Worm (Caenorhabditis elegans) whole organism, L1 larva: ENCODE data around the gene C16A3.6.

Experiments used
- C04F5.9 ChIP-seq: sonication (generic microtip); optimal IDR thresholded peaks from 2 replicates; lab custom pipeline; 2016; ENCODE audit warnings: missing genetic modification characterization, missing compliant biosample characterization
- C16A3.4 ChIP-seq: fragments of 150-350 bp; optimal IDR thresholded peaks from 2 replicates; lab custom pipeline; 2014; ENCODE audit warnings: missing biosample characterization, missing genetic modification characterization
- C34B4.2 ChIP-seq: sonication (generic microtip); optimal IDR thresholded peaks from 2 replicates; lab custom pipeline; 2017; ENCODE audit warnings: mild to moderate bottlenecking, missing genetic modification characterization, missing compliant biosample characterization
- aha-1 ChIP-seq: fragments of 150-350 bp; optimal IDR thresholded peaks from 2 replicates; lab custom pipeline; 2014; ENCODE audit warnings: missing biosample characterization, missing genetic modification characterization
- alr-1 ChIP-seq: fragments of 200-800 bp; sonication (Bioruptor generic); optimal IDR thresholded peaks from 2 replicates; lab custom pipeline; 2018; ENCODE audit warnings: borderline replicate concordance, mild to moderate bottlenecking, missing genetic modification characterization, missing compliant biosample characterization
- aly-2 ChIP-seq: fragments of 150-350 bp; optimal IDR thresholded peaks from 2 replicates; lab custom pipeline; 2014; ENCODE audit warnings: missing biosample characterization, missing genetic modification characterization
- ama-1 ChIP-seq: fragments of 150-350 bp; optimal IDR thresholded peaks from 2 replicates; lab custom pipeline; 2014
- blmp-1 ChIP-seq: fragments of 150-350 bp; optimal IDR thresholded peaks from 2 replicates; lab custom pipeline; 2014; ENCODE audit warnings: missing biosample characterization, missing genetic modification characterization
- ceh-82 ChIP-seq, 3 experiments: fragments of 150-350 bp in 1 of 3; sonication (generic microtip) in 2 of 3; optimal IDR thresholded peaks; 2 replicates each; lab custom pipeline; 2014 to 2017; ENCODE audit warnings: missing biosample characterization in 3 of 3, missing genetic modification characterization in 3 of 3
- ceh-88 ChIP-seq: fragments of 200-800 bp; sonication (Bioruptor generic); IDR thresholded peaks from 2 replicates; pipeline ENCODE4 v1.3.6; 2022; ENCODE audit warnings: missing genetic modification characterization, missing compliant biosample characterization
- ceh-90 ChIP-seq: sonication (generic microtip); optimal IDR thresholded peaks from 2 replicates; lab custom pipeline; 2016; ENCODE audit warnings: missing genetic modification characterization, missing compliant biosample characterization
- dpl-1 ChIP-seq, 3 experiments: fragments of 150-350 bp in 2 of 3; sonication (generic microtip) in 1 of 3; optimal IDR thresholded peaks; 2 replicates each; lab custom pipeline; 2014 to 2017; ENCODE audit warnings: missing biosample characterization in 3 of 3, missing genetic modification characterization in 3 of 3, missing genetic modification reagents in 3 of 3
- egl-27 ChIP-seq, 2 experiments: fragments of 150-350 bp in 1 of 2; sonication (generic microtip); optimal IDR thresholded peaks; 3 replicates each; lab custom pipeline; 2017 to 2018; ENCODE audit warnings: missing biosample characterization in 2 of 2, missing genetic modification characterization in 2 of 2, missing genetic modification reagents in 2 of 2
- elt-2 ChIP-seq: sonication (generic microtip); optimal IDR thresholded peaks from 2 replicates; lab custom pipeline; 2016; ENCODE audit warnings: missing genetic modification characterization, mild to moderate bottlenecking, inconsistent platforms, missing compliant biosample characterization, missing genetic modification reagents
- elt-3 ChIP-seq, 6 experiments: fragments of 150-350 bp in 1 of 6; sonication (generic microtip); optimal IDR thresholded peaks; 2 replicates each; lab custom pipeline; 2017 to 2018; ENCODE audit warnings: missing biosample characterization in 6 of 6, missing genetic modification characterization in 6 of 6, inconsistent platforms in 1 of 6
- ets-5 ChIP-seq: fragments of 200-800 bp; sonication (Bioruptor generic); IDR thresholded peaks from 2 replicates; pipeline ENCODE4 v1.3.6; 2022; ENCODE audit warnings: missing genetic modification characterization, missing compliant biosample characterization
- fkh-4 ChIP-seq: sonication (generic microtip); optimal IDR thresholded peaks from 2 replicates; lab custom pipeline; 2016; ENCODE audit warnings: missing compliant biosample characterization, missing genetic modification characterization, borderline replicate concordance
- fkh-8 ChIP-seq: sonication (generic microtip); optimal IDR thresholded peaks from 2 replicates; lab custom pipeline; 2016; ENCODE audit warnings: mild to moderate bottlenecking, missing genetic modification characterization, missing compliant biosample characterization
- grh-1 ChIP-seq: fragments of 200-800 bp; sonication (Bioruptor generic); IDR thresholded peaks from 2 replicates; pipeline ENCODE4 v1.3.6; 2022; ENCODE audit warnings: missing genetic modification reagents, missing genetic modification characterization, missing compliant biosample characterization
- hpl-2 ChIP-seq: fragments of 150-350 bp; optimal IDR thresholded peaks from 2 replicates; lab custom pipeline; 2014; ENCODE audit warnings: missing biosample characterization, missing genetic modification reagents, missing genetic modification characterization
- irx-1 ChIP-seq: sonication (generic microtip); optimal IDR thresholded peaks from 2 replicates; lab custom pipeline; 2016; ENCODE audit warnings: missing genetic modification characterization, missing compliant biosample characterization
- lin-13 ChIP-seq: fragments of 150-350 bp; optimal IDR thresholded peaks from 2 replicates; lab custom pipeline; 2014; ENCODE audit warnings: missing biosample characterization, missing genetic modification reagents, missing genetic modification characterization
- lin-14 ChIP-seq: fragments of 200-800 bp; sonication (Bioruptor generic); optimal IDR thresholded peaks from 2 replicates; lab custom pipeline; 2018; ENCODE audit warnings: mild to moderate bottlenecking, missing genetic modification characterization, moderate library complexity, missing compliant biosample characterization
- lin-35 ChIP-seq, 2 experiments: fragments of 150-350 bp; optimal IDR thresholded peaks; 2 replicates each; lab custom pipeline; 2014; ENCODE audit warnings: missing biosample characterization in 2 of 2, missing genetic modification characterization in 2 of 2, missing genetic modification reagents in 2 of 2
- lin-39 ChIP-seq: fragments of 150-350 bp; optimal IDR thresholded peaks from 2 replicates; lab custom pipeline; 2014; ENCODE audit warnings: missing biosample characterization, missing genetic modification reagents, missing genetic modification characterization
- lir-3 ChIP-seq: sonication (generic microtip); optimal IDR thresholded peaks from 2 replicates; lab custom pipeline; 2016; ENCODE audit warnings: mild to moderate bottlenecking, missing genetic modification characterization, moderate library complexity, missing compliant biosample characterization; ENCODE audit not compliant: poor library complexity
- lsy-2 ChIP-seq, 2 experiments: fragments of 150-350 bp; optimal IDR thresholded peaks; 2 replicates each; lab custom pipeline; 2014; ENCODE audit warnings: missing biosample characterization in 2 of 2, missing genetic modification characterization in 2 of 2
- mab-9 ChIP-seq: fragments of 200-800 bp; sonication (Bioruptor generic); IDR thresholded peaks from 2 replicates; pipeline ENCODE4 v1.3.6; 2022; ENCODE audit warnings: missing genetic modification reagents, missing genetic modification characterization, missing compliant biosample characterization
- nhr-20 ChIP-seq: sonication (generic microtip); optimal IDR thresholded peaks from 2 replicates; lab custom pipeline; 2016; ENCODE audit warnings: mild to moderate bottlenecking, missing genetic modification characterization, missing compliant biosample characterization
- nhr-237 ChIP-seq: fragments of 150-350 bp; optimal IDR thresholded peaks from 2 replicates; lab custom pipeline; 2014; ENCODE audit warnings: missing biosample characterization, missing genetic modification characterization
- nhr-47 ChIP-seq: sonication (generic microtip); optimal IDR thresholded peaks from 2 replicates; lab custom pipeline; 2016; ENCODE audit warnings: mild to moderate bottlenecking, missing genetic modification characterization, moderate library complexity, missing compliant biosample characterization
- nhr-71 ChIP-seq: sonication (generic microtip); optimal IDR thresholded peaks from 2 replicates; lab custom pipeline; 2016; ENCODE audit warnings: mild to moderate bottlenecking, missing genetic modification characterization, moderate library complexity, missing compliant biosample characterization
- nhr-76 ChIP-seq: sonication (generic microtip); optimal IDR thresholded peaks from 2 replicates; lab custom pipeline; 2017; ENCODE audit warnings: missing biosample characterization, missing genetic modification characterization
- nhr-85 ChIP-seq: sonication (generic microtip); peaks from one replicate; lab custom pipeline; 2016; ENCODE audit warnings: missing genetic modification characterization, inconsistent platforms, missing compliant biosample characterization
- nhr-90 ChIP-seq: sonication (generic microtip); optimal IDR thresholded peaks from 2 replicates; lab custom pipeline; 2016; ENCODE audit warnings: mild to moderate bottlenecking, missing genetic modification characterization, missing compliant biosample characterization; ENCODE audit not compliant: poor library complexity
- pax-3 ChIP-seq: fragments of 200-800 bp; sonication (Bioruptor generic); optimal IDR thresholded peaks from 2 replicates; lab custom pipeline; 2018; ENCODE audit warnings: mild to moderate bottlenecking, missing genetic modification characterization, moderate library complexity, missing compliant biosample characterization
- rnt-1 ChIP-seq: sonication (generic microtip); optimal IDR thresholded peaks from 2 replicates; lab custom pipeline; 2016; ENCODE audit warnings: mild to moderate bottlenecking, missing genetic modification characterization, moderate library complexity, missing compliant biosample characterization
- skn-1 ChIP-seq: fragments of 150-350 bp; optimal IDR thresholded peaks from 2 replicates; lab custom pipeline; 2014; ENCODE audit warnings: missing biosample characterization, missing genetic modification characterization
- snpc-4 ChIP-seq: fragments of 150-350 bp; optimal IDR thresholded peaks from 2 replicates; lab custom pipeline; 2014; ENCODE audit warnings: missing biosample characterization, missing genetic modification characterization
- snu-23 ChIP-seq: sonication (generic microtip); optimal IDR thresholded peaks from 2 replicates; lab custom pipeline; 2016; ENCODE audit warnings: missing genetic modification characterization, missing compliant biosample characterization
- sox-4 ChIP-seq: sonication (generic microtip); optimal IDR thresholded peaks from 2 replicates; lab custom pipeline; 2016; ENCODE audit warnings: missing genetic modification characterization, missing compliant biosample characterization
- sptf-1 ChIP-seq: fragments of 150-350 bp; optimal IDR thresholded peaks from 2 replicates; lab custom pipeline; 2014; ENCODE audit warnings: missing biosample characterization, missing genetic modification characterization
- sup-37 ChIP-seq: fragments of 200-800 bp; sonication (Bioruptor generic); optimal IDR thresholded peaks from 2 replicates; lab custom pipeline; 2018; ENCODE audit warnings: mild to moderate bottlenecking, missing genetic modification characterization, missing compliant biosample characterization
- swsn-7 ChIP-seq: sonication (generic microtip); optimal IDR thresholded peaks from 2 replicates; lab custom pipeline; 2016; ENCODE audit warnings: missing genetic modification characterization, missing compliant biosample characterization
- tlp-1 ChIP-seq: fragments of 150-350 bp; optimal IDR thresholded peaks from 2 replicates; lab custom pipeline; 2014; ENCODE audit warnings: missing biosample characterization, missing genetic modification characterization
- unc-130 ChIP-seq: fragments of 150-350 bp; optimal IDR thresholded peaks from 2 replicates; lab custom pipeline; 2017; ENCODE audit warnings: missing biosample characterization, missing genetic modification characterization, inconsistent platforms
- xbp-1 ChIP-seq: sonication (generic microtip); optimal IDR thresholded peaks from 2 replicates; lab custom pipeline; 2016; ENCODE audit warnings: missing genetic modification characterization, missing compliant biosample characterization
- zag-1 ChIP-seq: fragments of 150-350 bp; optimal IDR thresholded peaks from 2 replicates; lab custom pipeline; 2014; ENCODE audit warnings: missing biosample characterization, missing genetic modification characterization
- zip-4 ChIP-seq: fragments of 200-800 bp; sonication (Bioruptor generic); optimal IDR thresholded peaks from 2 replicates; lab custom pipeline; 2018; ENCODE audit warnings: mild to moderate bottlenecking, missing genetic modification characterization, moderate library complexity, missing compliant biosample characterization
- ztf-4 ChIP-seq: fragments of 150-350 bp; optimal IDR thresholded peaks from 2 replicates; lab custom pipeline; 2014; ENCODE audit warnings: missing biosample characterization, missing genetic modification characterization

Gene C16A3.6

ce11 chrIII:6360114-6360513, 18.9 kb upstream of the C16A3.6 start (continued):
- TF ChIP-seq nhr-47 (tag; lab: Kevin White, UChicago) (peak; percentile 55), sup-37 (GFP tag; lab: Kevin White, UChicago) (no peak), ceh-90 (tag; lab: Kevin White, UChicago) (no peak), dpl-1 (GFP tag; optimal IDR thresholded peaks at IDR 0.05; lab: Kevin White, UChicago) (peak in 1 of 3 experiments; percentile 28), blmp-1 (tag; lab: Kevin White, UChicago) (peak; percentile 61), snpc-4 (tag; lab: Kevin White, UChicago) (no peak), ztf-4 (tag; lab: Kevin White, UChicago) (no peak), ama-1 (lab: Kevin White, UChicago) (no peak), lin-13 (peak; percentile 50), nhr-76 (no peak), lir-3 (tag; lab: Kevin White, UChicago) (peak; percentile 26), C04F5.9 (tag; lab: Kevin White, UChicago) (no peak), nhr-20 (tag; lab: Kevin White, UChicago) (peak; percentile 80), egl-27 (tag; optimal IDR thresholded peaks at IDR 0.05; lab: Kevin White, UChicago) (peak in 1 of 2 experiments; percentile 1), snu-23 (GFP tag; lab: Kevin White, UChicago) (peak; percentile 74), ceh-82 (tag; optimal IDR thresholded peaks at IDR 0.05; lab: Kevin White, UChicago) (no peak), nhr-237 (tag; lab: Kevin White, UChicago) (no peak), aha-1 (tag; lab: Kevin White, UChicago) (no peak), C34B4.2 (no peak), xbp-1 (tag; lab: Kevin White, UChicago) (no peak), grh-1 (GFP tag; lab: Robert Waterston, UW) (peak; percentile 54; the same call in 1 of the 2 replicates), swsn-7 (tag; lab: Kevin White, UChicago) (peak; percentile 2), zag-1 (tag; lab: Kevin White, UChicago) (no peak), elt-3 (tag; optimal IDR thresholded peaks at IDR 0.05; lab: Kevin White, UChicago) (peak in 1 of 6 experiments; percentile 3)

DNA sequence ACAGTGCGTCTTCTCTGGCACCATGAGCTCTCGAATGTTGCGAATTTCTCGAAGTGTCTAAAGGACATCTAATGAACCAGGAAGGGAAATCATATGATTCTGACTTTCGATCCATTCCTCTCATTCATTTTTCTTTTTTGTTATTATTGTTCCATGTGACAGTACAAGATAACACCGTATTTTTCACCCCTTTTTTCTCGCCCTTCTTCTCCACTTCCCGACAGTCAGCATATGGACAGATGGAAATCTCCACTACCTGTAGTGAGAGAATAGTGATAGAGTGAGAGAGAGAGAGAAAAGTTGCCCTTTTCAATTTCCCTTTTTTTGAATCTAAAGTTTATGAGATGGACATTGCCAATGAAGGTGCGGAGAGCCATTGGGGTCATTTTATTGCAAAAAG, 18.2 kb upstream of the C16A3.6 start:
- no peak for TF ChIP-seq elt-2
- TF ChIP-seq ceh-88 (GFP tag; lab: Robert Waterston, UW): no peak
- no peak for TF ChIP-seq snpc-4 (tag; lab: Kevin White, UChicago)
- no peak for TF ChIP-seq fkh-8
- TF ChIP-seq C16A3.4 (tag; lab: Kevin White, UChicago): no peak
- no peak for TF ChIP-seq tlp-1 (tag; lab: Kevin White, UChicago)
- no peak for TF ChIP-seq ama-1 (lab: Kevin White, UChicago)
- no peak for TF ChIP-seq ztf-4 (tag; lab: Kevin White, UChicago)
- TF ChIP-seq pax-3 (tag; lab: Kevin White, UChicago): no peak
- TF ChIP-seq rnt-1 (tag; lab: Kevin White, UChicago): peak; percentile 29
- peak; percentile 18 to 33 for TF ChIP-seq lsy-2 (tag; optimal IDR thresholded peaks at IDR 0.05; lab: Kevin White, UChicago)
- TF ChIP-seq alr-1 (tag; lab: Kevin White, UChicago): no peak
- TF ChIP-seq hpl-2 (GFP tag; lab: Kevin White, UChicago): no peak
- TF ChIP-seq nhr-90: peak; percentile 2
- TF ChIP-seq nhr-47 (tag; lab: Kevin White, UChicago): no peak
- peak; percentile 51 for TF ChIP-seq snu-23 (GFP tag; lab: Kevin White, UChicago)
- no peak for TF ChIP-seq zip-4 (GFP tag; lab: Kevin White, UChicago)
- TF ChIP-seq sox-4 (tag; lab: Kevin White, UChicago): no peak
- TF ChIP-seq lin-35 (GFP tag; optimal IDR thresholded peaks at IDR 0.05; lab: Kevin White, UChicago): peak in 1 of 2 experiments; percentile 60
- no peak for TF ChIP-seq irx-1 (tag; lab: Kevin White, UChicago)
- TF ChIP-seq nhr-85 (tag; lab: Kevin White, UChicago): peak; percentile 97
- TF ChIP-seq sptf-1 (tag; lab: Kevin White, UChicago): no peak
- TF ChIP-seq C34B4.2: no peak
- no peak for TF ChIP-seq zag-1 (tag; lab: Kevin White, UChicago)
- peak; percentile 79 for TF ChIP-seq lin-14
- TF ChIP-seq unc-130 (tag; lab: Kevin White, UChicago): no peak
- no peak for TF ChIP-seq nhr-76
- no peak for TF ChIP-seq aly-2 (tag; lab: Kevin White, UChicago)
- no peak for TF ChIP-seq ceh-82 (tag; optimal IDR thresholded peaks at IDR 0.05; lab: Kevin White, UChicago)
- TF ChIP-seq ceh-90 (tag; lab: Kevin White, UChicago): no peak
- TF ChIP-seq fkh-4: no peak
- TF ChIP-seq ets-5: no peak
- TF ChIP-seq mab-9 (GFP tag; lab: Robert Waterston, UW): no peak
- TF ChIP-seq lin-39: no peak
- peak; percentile 20 for TF ChIP-seq skn-1 (tag; lab: Kevin White, UChicago)
- TF ChIP-seq nhr-71 (tag; lab: Kevin White, UChicago): peak; percentile 56
